Worm (Caenorhabditis elegans): ENCODE data around the gene clec-177.

clec-177 gene

DNA sequence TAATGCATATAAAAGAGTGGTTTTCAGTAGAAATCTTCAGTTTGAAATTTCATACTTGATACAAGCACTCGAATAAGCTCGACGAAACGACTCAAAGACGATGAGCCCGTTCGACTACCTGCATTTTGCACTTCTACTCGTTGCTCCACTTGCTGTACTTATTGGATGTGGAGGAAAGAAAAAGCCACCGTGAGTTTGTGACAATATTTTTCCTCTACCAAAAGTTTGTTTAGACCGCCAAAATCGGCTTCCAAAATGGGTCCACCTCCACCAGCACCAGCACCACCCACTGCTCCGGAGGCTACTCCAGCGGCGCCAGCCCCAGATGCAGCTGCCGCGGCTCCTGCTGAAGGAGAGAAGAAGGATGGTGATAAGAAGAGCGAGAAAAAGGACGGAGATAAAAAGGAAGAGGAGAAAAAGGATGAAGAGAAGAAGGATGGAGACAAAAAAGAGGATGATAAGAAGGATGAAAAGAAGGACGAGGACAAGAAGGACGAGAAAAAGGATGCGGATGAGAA lies 9.1 kb upstream of the clec-177 start, which contains the start of gene E03H12.5:
TSS of gene E03H12.5 (plus strand) at position 51 of the 518 bp plus-strand sequence.
- no peak for TF ChIP-seq lsy-2 (tag; optimal IDR thresholded peaks at IDR 0.05)
- no peak for TF ChIP-seq dsc-1 (tag; optimal IDR thresholded peaks at IDR 0.05)
- TF ChIP-seq nhr-47 (tag; optimal IDR thresholded peaks at IDR 0.05), result no peak
- TF ChIP-seq ztf-4 (tag; optimal IDR thresholded peaks at IDR 0.05), result no peak
- no peak for TF ChIP-seq unc-98 (GFP tag; IDR thresholded peaks at IDR 0.05)
- no peak for TF ChIP-seq alr-1 (tag; optimal IDR thresholded peaks at IDR 0.05; ENCODE audit: borderline replicate concordance)
- TF ChIP-seq ceh-8 (GFP tag; optimal IDR thresholded peaks at IDR 0.05), result no peak
- TF ChIP-seq egl-27 (tag; optimal IDR thresholded peaks at IDR 0.05), result no peak
- no peak for TF ChIP-seq egl-13 (tag; optimal IDR thresholded peaks at IDR 0.05)
- TF ChIP-seq nhr-71 (tag; optimal IDR thresholded peaks at IDR 0.05), result no peak
- no peak for TF ChIP-seq ets-5 (GFP tag; IDR thresholded peaks at IDR 0.05)

DNA sequence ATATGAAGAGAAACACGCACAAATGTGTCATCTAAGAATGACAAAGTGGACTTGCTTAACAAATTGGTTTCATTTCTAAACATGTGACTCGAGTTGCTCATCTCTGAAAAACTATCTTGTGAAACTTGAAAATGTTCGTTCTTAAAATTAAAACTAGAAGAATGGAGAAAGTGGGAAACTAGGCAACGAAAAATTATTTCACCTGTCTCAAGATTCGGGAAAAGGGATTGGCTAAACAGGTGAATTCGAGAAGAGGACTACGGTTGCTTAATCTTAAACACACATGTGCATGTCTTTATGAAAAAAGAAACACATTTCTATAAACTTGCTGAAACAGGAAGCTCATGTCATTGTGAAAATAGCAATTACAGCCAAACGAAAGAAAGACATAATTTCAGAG lies 5.3 kb upstream of the clec-177 start, which contains the start of gene srz-24:
TSS of gene srz-24 (minus strand) at position 101 of the 400 bp plus-strand sequence.
- TF ChIP-seq hlh-4 (tag; optimal IDR thresholded peaks at IDR 0.05) (peak; percentile 9), F16B12.6 (tag; optimal IDR thresholded peaks at IDR 0.05) (no peak), efl-1 (optimal IDR thresholded peaks at IDR 0.05) (no peak), efl-1 (GFP tag; optimal IDR thresholded peaks at IDR 0.05 in 1 of 2) (peak in 1 of 2 experiments; percentile 57), lin-39 (tag; optimal IDR thresholded peaks at IDR 0.05) (no peak), lin-13 (GFP tag; optimal IDR thresholded peaks at IDR 0.05) (no peak), lin-35 (GFP tag; optimal IDR thresholded peaks at IDR 0.05) (no peak), pqm-1 (tag; optimal IDR thresholded peaks at IDR 0.05) (no peak), ztf-4 (tag; optimal IDR thresholded peaks at IDR 0.05) (no peak)

DNA sequence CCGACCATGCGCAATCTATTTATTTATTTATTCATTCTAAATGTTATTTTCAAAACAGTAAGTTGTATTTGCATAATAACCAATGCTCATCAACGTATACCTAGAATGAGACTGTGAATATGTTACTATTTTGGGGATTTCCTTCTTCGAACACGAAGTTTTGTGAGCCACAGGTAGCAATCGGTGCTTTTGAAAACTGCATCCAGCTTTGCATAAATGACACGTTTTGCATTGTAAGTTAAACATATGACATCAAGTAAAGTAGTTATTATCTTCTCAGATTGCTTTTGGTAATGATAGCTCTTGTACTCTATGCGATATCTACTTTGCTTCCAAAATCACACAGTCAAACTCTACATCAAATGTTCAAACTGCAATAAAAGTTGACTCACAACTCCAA lies 3.9 kb upstream of the clec-177 start, which contains the start of gene E03H12.4:
TSS of gene E03H12.4 (plus strand) at position 120 of the 400 bp plus-strand sequence.
- TF ChIP-seq efl-1 (optimal IDR thresholded peaks at IDR 0.05), result no peak
- TF ChIP-seq efl-1 (GFP tag; optimal IDR thresholded peaks at IDR 0.05 in 1 of 2), result peak in 1 of 2 experiments; percentile 79
- no peak for TF ChIP-seq sox-4 (tag; optimal IDR thresholded peaks at IDR 0.05)
- no peak for TF ChIP-seq elt-2 (tag; optimal IDR thresholded peaks at IDR 0.05)

DNA sequence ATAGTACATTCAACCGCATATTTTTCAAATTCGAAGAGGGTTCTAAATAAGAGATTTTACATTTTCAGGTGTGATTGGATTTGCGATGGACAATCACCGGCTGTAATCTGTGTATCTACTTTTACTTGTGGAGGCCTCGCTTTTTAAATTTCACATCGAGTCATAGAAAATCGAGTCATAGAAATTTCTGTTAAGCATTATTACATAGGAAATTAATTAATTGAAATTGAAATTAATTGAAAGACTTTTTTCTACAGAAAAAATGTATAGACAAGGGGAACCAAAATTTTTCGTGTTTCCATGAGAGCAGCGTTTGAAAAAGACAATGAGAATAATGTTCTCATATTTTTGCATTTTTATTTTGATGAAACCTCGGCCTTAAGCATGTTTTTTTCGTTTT lies 2.6 kb upstream of the clec-177 start, which contains the start of gene clec-176:
TSS of gene clec-176 (plus strand) at position 301 of the 400 bp plus-strand sequence.
- TF ChIP-seq dsc-1 (tag; optimal IDR thresholded peaks at IDR 0.05), result no peak
- TF ChIP-seq fkh-4 (tag; optimal IDR thresholded peaks at IDR 0.05; ENCODE audit: borderline replicate concordance), result no peak
- TF ChIP-seq lir-3 (tag; optimal IDR thresholded peaks at IDR 0.05; ENCODE audit: poor library complexity), result no peak
- TF ChIP-seq hlh-17 (GFP tag; optimal IDR thresholded peaks at IDR 0.05; ENCODE audit: borderline replicate concordance), result no peak
- TF ChIP-seq ceh-88 (GFP tag; IDR thresholded peaks at IDR 0.05), result no peak
- TF ChIP-seq Y116A8C.19 (tag; optimal IDR thresholded peaks at IDR 0.05; ENCODE audit: borderline replicate concordance), result no peak
- no peak for TF ChIP-seq mdl-1 (tag; optimal IDR thresholded peaks at IDR 0.05)
- TF ChIP-seq alr-1 (tag; optimal IDR thresholded peaks at IDR 0.05; ENCODE audit: borderline replicate concordance), result no peak
- no peak for TF ChIP-seq nhr-19 (GFP tag; conservative IDR thresholded peaks at IDR 0.05)
- no peak for TF ChIP-seq ama-1 (optimal IDR thresholded peaks at IDR 0.05)

DNA sequence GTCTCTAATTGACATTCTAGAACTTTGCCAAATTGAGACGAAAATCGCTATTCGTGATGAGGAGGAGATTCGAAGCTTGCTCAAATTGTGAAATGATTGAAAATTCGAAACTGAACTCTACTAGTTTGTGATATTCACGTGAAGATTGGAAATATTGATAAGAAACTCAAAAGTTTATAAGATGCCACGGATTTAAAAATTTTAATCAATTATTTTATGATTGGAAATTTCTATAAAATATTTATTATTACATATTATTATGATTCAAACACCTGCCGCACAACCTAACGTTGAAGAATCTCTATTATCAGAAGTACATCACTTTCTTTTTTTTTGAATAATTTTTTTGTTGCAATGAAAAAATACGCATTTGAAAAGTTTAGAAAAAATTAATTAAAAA lies 2.2 kb downstream of the clec-177 start, which contains the start of gene E03H12.7:
TSS of gene E03H12.7 (minus strand) at position 101 of the 400 bp plus-strand sequence.
- TF ChIP-seq lin-13 (GFP tag; optimal IDR thresholded peaks at IDR 0.05), result no peak
- no peak for TF ChIP-seq nhr-84 (tag; optimal IDR thresholded peaks at IDR 0.05)
- TF ChIP-seq pag-3 (tag; optimal IDR thresholded peaks at IDR 0.05; ENCODE audit: borderline replicate concordance, insufficient read depth), result no peak

DNA sequence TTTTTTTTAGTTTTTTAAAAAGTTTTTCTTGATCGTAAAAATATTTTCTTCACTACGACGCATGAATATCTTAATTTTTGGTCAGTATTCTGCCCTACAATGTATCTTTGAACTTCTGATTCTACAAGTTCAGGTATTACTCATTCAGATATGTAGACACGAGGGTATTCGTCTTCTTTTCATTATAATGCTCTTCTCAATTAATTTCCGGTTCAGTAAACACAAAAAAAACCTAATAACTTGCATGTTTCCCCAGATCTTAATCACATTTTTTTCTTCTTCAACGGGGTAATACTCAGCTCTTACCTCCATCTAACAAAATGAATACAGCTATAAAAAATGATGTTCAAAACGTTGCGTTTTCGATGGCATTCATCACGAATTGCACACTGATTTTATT lies 5.7 kb downstream of the clec-177 start, which contains the start of gene str-162:
TSS of gene str-162 (plus strand) at position 301 of the 400 bp plus-strand sequence.
- TF ChIP-seq C16A3.4 (tag; optimal IDR thresholded peaks at IDR 0.05), result no peak
- no peak for TF ChIP-seq nhr-12 (tag; optimal IDR thresholded peaks at IDR 0.05)
- no peak for TF ChIP-seq ztf-11 (tag; optimal IDR thresholded peaks at IDR 0.05)
- no peak for TF ChIP-seq nhr-71 (tag; optimal IDR thresholded peaks at IDR 0.05)
- no peak for TF ChIP-seq swsn-7 (tag; optimal IDR thresholded peaks at IDR 0.05)
- TF ChIP-seq skn-1 (tag; optimal IDR thresholded peaks at IDR 0.05), result no peak
- no peak for TF ChIP-seq ceh-88 (GFP tag; IDR thresholded peaks at IDR 0.05)
- no peak for TF ChIP-seq efl-3 (GFP tag; optimal IDR thresholded peaks at IDR 0.05)
- TF ChIP-seq jun-1 (tag; optimal IDR thresholded peaks at IDR 0.05), result no peak
- no peak for TF ChIP-seq fkh-4 (tag; optimal IDR thresholded peaks at IDR 0.05; ENCODE audit: borderline replicate concordance)
- no peak for TF ChIP-seq hpl-2 (GFP tag; optimal IDR thresholded peaks at IDR 0.05)
- TF ChIP-seq nhr-237 (tag; optimal IDR thresholded peaks at IDR 0.05), result no peak
- no peak for TF ChIP-seq elt-2 (tag; optimal IDR thresholded peaks at IDR 0.05)
- TF ChIP-seq nhr-20 (tag; optimal IDR thresholded peaks at IDR 0.05), result no peak
- no peak for TF ChIP-seq lsy-2 (tag; optimal IDR thresholded peaks at IDR 0.05)
- no peak for TF ChIP-seq sup-37 (GFP tag; optimal IDR thresholded peaks at IDR 0.05)
- no peak for TF ChIP-seq Y116A8C.19 (tag; optimal IDR thresholded peaks at IDR 0.05; ENCODE audit: borderline replicate concordance)
